Fruit fly (Drosophila melanogaster) whole organism, prepupa: ENCODE results near the gene Duox.

Experiments
- Blimp-1 ChIP-seq: fragments of 200-800 bp; sonication (Bioruptor generic); optimal IDR thresholded peaks from 3 replicates; lab custom pipeline; 2017; ENCODE audit warnings: missing biosample characterization, missing genetic modification characterization, mild to moderate bottlenecking, moderate library complexity, missing genetic modification reagents
- CG10631 ChIP-seq: fragments of 200-800 bp; sonication (Bioruptor generic); optimal IDR thresholded peaks from 2 replicates; lab custom pipeline; 2016; ENCODE audit warnings: missing biosample characterization, missing genetic modification characterization
- CG11294 ChIP-seq: fragments of 200-800 bp; sonication (Bioruptor generic); IDR thresholded peaks from 2 replicates; pipeline ENCODE4 v1.3.6; 2022; ENCODE audit warnings: missing biosample characterization, missing genetic modification characterization
- CG11762 ChIP-seq: fragments of 200-800 bp; sonication (Bioruptor generic); optimal IDR thresholded peaks from 3 replicates; lab custom pipeline; 2016; ENCODE audit warnings: missing biosample characterization, missing genetic modification characterization; ENCODE audit not compliant: insufficient read depth
- CG11902 ChIP-seq: fragments of 200-800 bp; sonication (Bioruptor generic); optimal IDR thresholded peaks from 3 replicates; lab custom pipeline; 2016; ENCODE audit warnings: missing biosample characterization, missing genetic modification characterization
- CG15336 ChIP-seq: fragments of 200-800 bp; sonication (Bioruptor generic); IDR thresholded peaks from 2 replicates; pipeline ENCODE4 v1.3.6; 2022; ENCODE audit warnings: missing biosample characterization, missing genetic modification characterization
- CG1621 ChIP-seq: fragments of 200-800 bp; sonication (Bioruptor generic); optimal IDR thresholded peaks from 3 replicates; lab custom pipeline; 2018; ENCODE audit warnings: missing biosample characterization, mild to moderate bottlenecking, missing genetic modification characterization
- CG3032 ChIP-seq: fragments of 200-800 bp; optimal IDR thresholded peaks from 2 replicates; lab custom pipeline; 2019; ENCODE audit warnings: missing biosample characterization, mild to moderate bottlenecking, missing genetic modification characterization, moderate library complexity
- CG34406 ChIP-seq: fragments of 200-800 bp; sonication (Bioruptor generic); optimal IDR thresholded peaks from 3 replicates; lab custom pipeline; 2016; ENCODE audit warnings: missing biosample characterization, missing genetic modification characterization
- CG3919 ChIP-seq: fragments of 200-800 bp; sonication (Bioruptor generic); optimal IDR thresholded peaks from 3 replicates; lab custom pipeline; 2016; ENCODE audit warnings: missing biosample characterization, missing genetic modification characterization
- CG6163 ChIP-seq: fragments of 200-800 bp; sonication (Bioruptor generic); IDR thresholded peaks from 3 replicates; pipeline ENCODE4 v1.3.6; 2022; ENCODE audit warnings: missing biosample characterization, missing genetic modification characterization
- CG6276 ChIP-seq: fragments of 200-800 bp; sonication (Bioruptor generic); optimal IDR thresholded peaks from 2 replicates; lab custom pipeline; 2017; ENCODE audit warnings: missing biosample characterization, mild to moderate bottlenecking, missing genetic modification characterization
- CG6792 ChIP-seq: fragments of 200-800 bp; sonication (Bioruptor generic); optimal IDR thresholded peaks from 3 replicates; lab custom pipeline; 2016; ENCODE audit warnings: missing biosample characterization, missing genetic modification characterization
- CG6808 ChIP-seq: fragments of 200-800 bp; sonication (Bioruptor generic); optimal IDR thresholded peaks from 3 replicates; lab custom pipeline; 2017; ENCODE audit warnings: missing biosample characterization, missing genetic modification characterization, mild to moderate bottlenecking, moderate library complexity, missing genetic modification reagents
- CG7368 ChIP-seq: fragments of 200-800 bp; sonication (Bioruptor generic); optimal IDR thresholded peaks from 3 replicates; lab custom pipeline; 2016; ENCODE audit warnings: missing biosample characterization, missing genetic modification characterization
- CG8319 ChIP-seq: fragments of 200-800 bp; sonication (Bioruptor generic); optimal IDR thresholded peaks from 3 replicates; lab custom pipeline; 2016; ENCODE audit warnings: missing biosample characterization, missing genetic modification characterization
- CG8632 ChIP-seq: fragments of 200-800 bp; sonication (Bioruptor generic); optimal IDR thresholded peaks from 3 replicates; lab custom pipeline; 2016; ENCODE audit warnings: missing biosample characterization, missing genetic modification characterization
- Eip75B ChIP-seq: fragments of 200-800 bp; sonication (Bioruptor generic); optimal IDR thresholded peaks from 3 replicates; lab custom pipeline; 2016; ENCODE audit warnings: missing biosample characterization, missing genetic modification characterization
- Eip93F ChIP-seq: fragments of 200-800 bp; sonication (Bioruptor generic); optimal IDR thresholded peaks from 2 replicates; lab custom pipeline; 2016; ENCODE audit warnings: missing biosample characterization, mild to moderate bottlenecking, missing genetic modification characterization
- Ets21C ChIP-seq: fragments of 200-800 bp; sonication (Bioruptor generic); optimal IDR thresholded peaks from 3 replicates; lab custom pipeline; 2016; ENCODE audit warnings: missing biosample characterization, missing genetic modification characterization
- Ets96B ChIP-seq: fragments of 200-800 bp; optimal IDR thresholded peaks from 2 replicates; lab custom pipeline; 2019; ENCODE audit warnings: missing biosample characterization, mild to moderate bottlenecking, missing genetic modification characterization, moderate library complexity
- Gug ChIP-seq: fragments of 200-800 bp; sonication (Bioruptor generic); IDR thresholded peaks from 2 replicates; pipeline ENCODE4 v1.3.6; 2022; ENCODE audit warnings: missing biosample characterization, missing genetic modification characterization
- Hr38 ChIP-seq: sonication (Bioruptor generic); optimal IDR thresholded peaks from 2 replicates; lab custom pipeline; 2016; ENCODE audit warnings: missing biosample characterization, missing genetic modification characterization
- Hr4 ChIP-seq: fragments of 200-800 bp; sonication (Bioruptor generic); optimal IDR thresholded peaks from 3 replicates; lab custom pipeline; 2016; ENCODE audit warnings: missing biosample characterization, missing genetic modification characterization
- Lpt ChIP-seq: fragments of 200-800 bp; sonication (Bioruptor generic); optimal IDR thresholded peaks from 3 replicates; lab custom pipeline; 2016; ENCODE audit warnings: missing biosample characterization, missing genetic modification characterization
- Smox ChIP-seq: fragments of 200-800 bp; sonication (Bioruptor generic); optimal IDR thresholded peaks from 3 replicates; lab custom pipeline; 2016; ENCODE audit warnings: missing biosample characterization, missing genetic modification characterization
- Sox15 ChIP-seq: fragments of 200-800 bp; sonication (Bioruptor generic); optimal IDR thresholded peaks from 3 replicates; lab custom pipeline; 2016; ENCODE audit warnings: missing biosample characterization, missing genetic modification characterization
- acj6 ChIP-seq: fragments of 200-800 bp; sonication (Bioruptor generic); optimal IDR thresholded peaks from 3 replicates; lab custom pipeline; 2016; ENCODE audit warnings: missing biosample characterization, missing genetic modification characterization
- cyc ChIP-seq: fragments of 200-800 bp; sonication (Bioruptor generic); optimal IDR thresholded peaks from 3 replicates; lab custom pipeline; 2016; ENCODE audit warnings: missing biosample characterization, missing genetic modification characterization
- dac ChIP-seq: fragments of 200-800 bp; sonication (Bioruptor generic); optimal IDR thresholded peaks from 2 replicates; lab custom pipeline; 2017; ENCODE audit warnings: missing biosample characterization, mild to moderate bottlenecking, missing genetic modification characterization
- dsx ChIP-seq: fragments of 200-800 bp; optimal IDR thresholded peaks from 3 replicates; lab custom pipeline; 2019; ENCODE audit warnings: missing biosample characterization, mild to moderate bottlenecking, missing genetic modification characterization, moderate library complexity; ENCODE audit not compliant: poor library complexity, severe bottlenecking
- eg ChIP-seq: fragments of 200-800 bp; sonication (Bioruptor generic); IDR thresholded peaks from 3 replicates; pipeline ENCODE4 v1.3.6; 2022; ENCODE audit warnings: missing biosample characterization, missing genetic modification characterization
- esn ChIP-seq: fragments of 200-800 bp; sonication (Bioruptor generic); optimal IDR thresholded peaks from 2 replicates; lab custom pipeline; 2016; ENCODE audit warnings: missing biosample characterization, mild to moderate bottlenecking, missing genetic modification characterization, moderate library complexity
- fd59A ChIP-seq: fragments of 200-800 bp; sonication (Bioruptor generic); optimal IDR thresholded peaks from 2 replicates; lab custom pipeline; 2017; ENCODE audit warnings: missing biosample characterization, mild to moderate bottlenecking, missing genetic modification characterization, missing genetic modification reagents
- fkh ChIP-seq: fragments of 200-800 bp; sonication (Bioruptor generic); optimal IDR thresholded peaks from 3 replicates; lab custom pipeline; 2017; ENCODE audit warnings: missing biosample characterization, mild to moderate bottlenecking, missing genetic modification characterization, moderate library complexity
- lz ChIP-seq: fragments of 200-800 bp; sonication (Bioruptor generic); optimal IDR thresholded peaks from 3 replicates; lab custom pipeline; 2016; ENCODE audit warnings: missing biosample characterization, missing genetic modification characterization
- net ChIP-seq: fragments of 200-800 bp; sonication (Bioruptor generic); optimal IDR thresholded peaks from 3 replicates; lab custom pipeline; 2016; ENCODE audit warnings: missing biosample characterization, missing genetic modification characterization
- salr ChIP-seq, 2 experiments: fragments of 200-800 bp; sonication (Bioruptor generic); optimal IDR thresholded peaks; 3 replicates each; lab custom pipeline; 2016 to 2018; ENCODE audit warnings: missing biosample characterization in 2 of 2, missing genetic modification characterization in 2 of 2, mild to moderate bottlenecking in 1 of 2
- spab ChIP-seq: fragments of 200-800 bp; sonication (Bioruptor generic); optimal IDR thresholded peaks from 2 replicates; lab custom pipeline; 2017; ENCODE audit warnings: missing biosample characterization, mild to moderate bottlenecking, missing genetic modification characterization, missing genetic modification reagents
- ss ChIP-seq, 2 experiments: fragments of 200-800 bp; sonication (Bioruptor generic); optimal IDR thresholded peaks; 2 replicates in 1 of 2; 3 replicates in 1 of 2; lab custom pipeline; 2017 to 2018; ENCODE audit warnings: mild to moderate bottlenecking in 2 of 2, missing biosample characterization in 2 of 2, missing genetic modification characterization in 2 of 2, moderate library complexity in 1 of 2

The Duox gene

dm6 chr2L:2861885-2862620 is 32.0 kb upstream of the Duox start (continued):
- TF ChIP-seq CG6163 (GFP tag; lab: Robert Waterston, UW), result peak; percentile 44; the same call in 1 of the 3 replicates
- no peak for TF ChIP-seq cyc (GFP tag; lab: Kevin White, UChicago)
- peak; percentile 31 for TF ChIP-seq Lpt (GFP tag; lab: Kevin White, UChicago)
- TF ChIP-seq CG15336 (GFP tag; lab: Robert Waterston, UW), result peak; percentile 63
- no peak for TF ChIP-seq lz (GFP tag; lab: Kevin White, UChicago)
- TF ChIP-seq spab (GFP tag; lab: Kevin White, UChicago), result no peak
- peak; percentile 39 for TF ChIP-seq esn (GFP tag; lab: Kevin White, UChicago)
- peak; percentile 24 for TF ChIP-seq CG3919 (GFP tag; lab: Kevin White, UChicago)
- no peak for TF ChIP-seq Eip93F
- TF ChIP-seq CG7368 (GFP tag; lab: Kevin White, UChicago), result no peak
- peak; percentile 23 for TF ChIP-seq Ets96B (tag; lab: Kevin White, UChicago)
- TF ChIP-seq CG3032 (tag; lab: Kevin White, UChicago), result peak; percentile 27

- peak; percentile 4 for TF ChIP-seq CG1621 (tag; lab: Kevin White, UChicago)
- TF ChIP-seq Gug, result no peak
- no peak for TF ChIP-seq fd59A (GFP tag; lab: Kevin White, UChicago)
- peak; percentile 89 for TF ChIP-seq fkh (GFP tag; lab: Kevin White, UChicago)
- no peak for TF ChIP-seq net (GFP tag; lab: Kevin White, UChicago)
- peak in 1 of 2 experiments; percentile 78 for TF ChIP-seq ss (GFP tag; optimal IDR thresholded peaks at IDR 0.05; lab: Kevin White, UChicago)
These were observed 31.3 kb upstream of the Duox start for dm6 chr2L:2861140-2861884.

dm6 chr2L:2857862-2858734 is 28.1 kb upstream of the Duox start:
- no peak for TF ChIP-seq Ets21C
- peak; percentile 61 for TF ChIP-seq Blimp-1 (GFP tag; lab: Kevin White, UChicago)
- no peak for TF ChIP-seq Eip93F
- peak; percentile 14 for TF ChIP-seq Eip75B (GFP tag; lab: Kevin White, UChicago)
- TF ChIP-seq ss (GFP tag; optimal IDR thresholded peaks at IDR 0.05; lab: Kevin White, UChicago), result peak; percentile 23 to 47
- peak; percentile 6 for TF ChIP-seq Ets96B (tag; lab: Kevin White, UChicago)
- TF ChIP-seq CG6792, result peak; percentile 52
- peak; percentile 87 for TF ChIP-seq CG6276 (GFP tag; lab: Kevin White, UChicago)
- TF ChIP-seq Hr38 (GFP tag; lab: Kevin White, UChicago), result no peak
- peak; percentile 89 for TF ChIP-seq CG15336 (GFP tag; lab: Robert Waterston, UW)
- peak; percentile 11 for TF ChIP-seq CG8319
- no peak for TF ChIP-seq cyc (GFP tag; lab: Kevin White, UChicago)
- TF ChIP-seq dac, result peak; percentile 66
- peak; percentile 50 for TF ChIP-seq Smox (GFP tag; lab: Kevin White, UChicago)
- no peak for TF ChIP-seq CG11902 (GFP tag; lab: Kevin White, UChicago)
- TF ChIP-seq CG10631, result peak; percentile 42
- TF ChIP-seq CG7368 (GFP tag; lab: Kevin White, UChicago), result no peak
- peak; percentile 17 for TF ChIP-seq lz (GFP tag; lab: Kevin White, UChicago)
- TF ChIP-seq net (GFP tag; lab: Kevin White, UChicago), result peak; percentile 78
- peak; percentile 74 for TF ChIP-seq Hr4 (GFP tag; lab: Kevin White, UChicago)
- TF ChIP-seq CG8632 (GFP tag; lab: Kevin White, UChicago), result peak; percentile 55
- peak; percentile 44 for TF ChIP-seq esn (GFP tag; lab: Kevin White, UChicago)
- peak; percentile 69 for TF ChIP-seq acj6 (GFP tag; lab: Kevin White, UChicago)
- peak; percentile 50 for TF ChIP-seq spab (GFP tag; lab: Kevin White, UChicago)
- TF ChIP-seq fkh (GFP tag; lab: Kevin White, UChicago), result peak; percentile 92
- peak; percentile 77 for TF ChIP-seq CG3919 (GFP tag; lab: Kevin White, UChicago)
- no peak for TF ChIP-seq Sox15 (GFP tag; lab: Kevin White, UChicago)
- no peak for TF ChIP-seq dsx (GFP tag; lab: Kevin White, UChicago)
- TF ChIP-seq CG11294 (GFP tag; lab: Robert Waterston, UW), result peak; percentile 44; the same call in 1 of the 2 replicates
- peak; percentile 88 for TF ChIP-seq eg
- TF ChIP-seq CG6808, result peak; percentile 42
- TF ChIP-seq CG34406, result peak; percentile 56
- peak; percentile 36 for TF ChIP-seq CG11762 (GFP tag; lab: Kevin White, UChicago)
- peak in 1 of 2 experiments; percentile 43 for TF ChIP-seq salr (GFP tag; optimal IDR thresholded peaks at IDR 0.05; lab: Kevin White, UChicago)
